Worm (Caenorhabditis elegans) whole organism, L4/young adult: ENCODE measurements around the gene fbxa-90.
"Not testable (repeated sequence)": the region's sequence is repeated elsewhere in the genome, so short reads cannot be mapped to it uniquely, and the experiment has no call there.

Experiments used
- W03F9.2 ChIP-seq: fragments of 150-350 bp; optimal IDR thresholded peaks from 2 replicates; lab custom pipeline; 2014; ENCODE audit warnings: missing biosample characterization, missing genetic modification characterization
- dao-5 ChIP-seq: sonication (generic microtip); optimal IDR thresholded peaks from 2 replicates; lab custom pipeline; 2016; ENCODE audit warnings: missing genotype, missing genetic modification characterization, moderate library complexity, missing compliant biosample characterization
- him-1 ChIP-seq: sonication (generic microtip); optimal IDR thresholded peaks from 2 replicates; lab custom pipeline; 2016; ENCODE audit warnings: missing genotype, missing genetic modification reagents, missing genetic modification characterization, missing compliant biosample characterization

Gene fbxa-90

DNA sequence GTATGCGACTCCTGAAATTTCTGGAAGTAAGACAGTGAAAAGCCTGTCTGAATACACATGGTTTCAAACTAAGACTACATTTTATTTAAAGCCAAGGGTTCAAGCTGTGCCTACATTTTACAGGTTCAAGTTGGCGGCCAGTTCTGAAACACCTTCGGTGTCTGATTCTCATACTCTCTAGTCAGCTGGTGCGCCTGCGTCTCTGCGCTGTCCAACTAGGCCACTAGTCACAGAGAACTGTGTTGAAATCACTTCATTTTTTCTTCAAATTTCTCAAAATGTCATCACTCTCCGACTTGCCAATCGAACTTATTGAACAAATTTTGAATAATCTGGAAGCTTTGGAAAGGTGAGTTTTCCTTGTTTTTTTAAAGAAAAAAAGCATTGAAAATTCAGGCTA is at the start of gene fbxa-90:
Gene fbxa-90 (plus strand): TSS at position 179 of the 400 bp plus-strand sequence.
- no peak for TF ChIP-seq W03F9.2 (tag; lab: Kevin White, UChicago)
- no peak for TF ChIP-seq him-1 (tag; lab: Kevin White, UChicago)
- TF ChIP-seq dao-5 (tag; lab: Kevin White, UChicago), result no peak

DNA sequence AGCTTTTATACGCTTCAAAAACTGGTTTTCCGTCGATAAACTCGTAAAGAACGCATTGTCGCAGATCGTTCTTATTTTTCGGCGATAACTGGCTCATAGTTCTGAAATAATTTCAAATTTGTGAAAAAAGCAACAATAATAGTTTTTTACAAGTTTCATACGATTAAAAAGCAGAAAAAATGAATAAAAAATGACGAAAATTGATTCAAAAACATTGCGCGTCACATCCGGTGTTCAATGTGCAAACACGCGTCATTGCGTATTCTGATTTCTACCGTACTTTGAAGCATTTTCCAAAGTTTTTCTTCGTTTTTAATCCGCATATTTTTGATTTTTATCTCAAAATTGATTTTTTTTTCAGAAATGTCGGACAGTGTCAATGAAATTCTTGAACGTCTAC is 48.2 kb upstream of the fbxa-90 start, which contains the start of the genes fbxa-206 and Y102A5C.2:
Gene fbxa-206 (minus strand): TSS at position 101 of the 400 bp plus-strand sequence.
Gene Y102A5C.2 (plus strand): TSS at position 354 of the 400 bp plus-strand sequence.
- no peak for TF ChIP-seq W03F9.2 (tag; lab: Kevin White, UChicago)
- no peak for TF ChIP-seq him-1 (tag; lab: Kevin White, UChicago)

DNA sequence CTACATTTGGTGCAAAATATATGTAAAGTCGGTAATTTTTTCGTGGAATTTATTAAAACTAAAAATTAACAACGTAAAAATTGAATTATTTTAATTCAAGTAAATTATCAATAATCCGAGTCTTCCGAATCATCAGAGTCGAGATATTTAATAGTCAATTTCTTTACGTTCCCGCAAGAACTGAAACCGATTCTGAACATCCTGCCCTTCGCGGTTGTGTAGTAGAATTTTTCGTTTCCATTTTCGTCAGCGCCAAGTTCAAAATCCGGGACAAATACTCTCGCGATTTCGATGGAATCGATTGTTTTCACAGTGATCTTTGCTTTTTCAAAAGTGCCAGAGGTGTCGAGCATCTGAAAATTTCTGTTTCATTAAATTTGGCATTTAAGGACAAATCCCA is 46.9 kb upstream of the fbxa-90 start:
- TF ChIP-seq him-1 (tag; lab: Kevin White, UChicago) (no peak), W03F9.2 (tag; lab: Kevin White, UChicago) (no peak), dao-5 (tag; lab: Kevin White, UChicago) (no peak)

DNA sequence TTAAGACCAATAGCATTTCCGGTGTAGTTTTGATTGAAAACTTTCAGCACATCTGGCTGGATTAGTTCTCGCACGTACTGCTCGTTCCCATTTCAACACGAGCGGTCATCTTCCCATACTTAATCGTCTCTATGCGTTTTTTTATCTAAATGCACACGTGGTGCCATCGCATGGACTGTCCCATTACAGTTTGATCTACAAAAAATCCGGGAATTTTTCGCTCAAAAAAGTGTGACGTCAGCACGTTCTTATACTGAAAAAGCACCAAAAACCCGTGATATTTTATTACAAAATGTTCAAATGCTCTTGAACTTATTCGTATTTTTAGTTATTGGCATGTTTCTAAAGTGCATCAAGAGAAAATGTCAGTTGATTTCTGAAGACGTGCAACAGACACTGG is 44.7 kb upstream of the fbxa-90 start, which contains the start of gene Y102A5C.4:
Gene Y102A5C.4 (plus strand): TSS at position 301 of the 400 bp plus-strand sequence.
- TF ChIP-seq dao-5 (tag; lab: Kevin White, UChicago) (no peak), W03F9.2 (tag; lab: Kevin White, UChicago) (no peak), him-1 (tag; lab: Kevin White, UChicago) (no peak)

DNA sequence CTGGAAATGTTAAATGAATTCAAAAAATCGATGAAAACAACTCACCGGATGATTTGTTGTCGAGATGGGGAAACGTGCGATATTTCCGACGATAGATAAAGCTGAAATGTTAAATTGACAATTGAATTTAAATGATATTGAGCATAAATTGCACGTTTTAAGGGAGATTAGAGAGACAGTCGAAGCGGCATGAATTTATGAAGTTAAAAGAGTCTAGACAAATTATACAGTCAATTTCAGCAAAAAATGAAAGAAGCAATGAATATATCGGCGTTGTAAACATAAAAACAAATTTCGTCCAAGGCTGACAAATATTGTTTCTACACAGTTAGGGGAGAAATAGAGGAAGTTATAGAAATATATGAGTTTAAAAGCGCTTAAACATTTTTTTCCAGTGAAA is 39.3 kb upstream of the fbxa-90 start, which contains the start of gene Y102A5C.36:
Gene Y102A5C.36 (minus strand): TSS at position 101 of the 400 bp plus-strand sequence.
- no peak for TF ChIP-seq him-1 (tag; lab: Kevin White, UChicago)
- TF ChIP-seq dao-5 (tag; lab: Kevin White, UChicago), result no peak
- TF ChIP-seq W03F9.2 (tag; lab: Kevin White, UChicago), result no peak

DNA sequence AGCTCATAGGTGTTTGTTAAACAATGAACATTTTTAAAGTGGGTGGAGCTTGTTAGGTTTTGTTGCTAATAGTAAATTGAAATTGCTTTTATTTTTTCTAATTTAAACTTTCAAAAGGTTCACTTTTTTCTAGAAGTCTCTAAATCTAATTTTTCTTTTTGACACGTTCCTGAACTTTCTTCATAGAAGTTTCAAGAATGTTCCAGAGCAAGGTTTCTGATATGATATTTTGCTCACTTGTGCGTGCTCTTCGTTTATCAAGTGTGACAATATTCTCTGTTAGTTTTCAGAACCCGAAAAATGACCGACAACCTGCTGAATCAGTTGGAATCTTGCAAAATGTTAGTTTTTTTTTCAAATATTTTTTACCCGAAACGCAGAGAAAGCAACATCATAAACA is 27.9 kb upstream of the fbxa-90 start, which contains the start of gene fbxa-148:
Gene fbxa-148 (plus strand): TSS at position 301 of the 400 bp plus-strand sequence.
- TF ChIP-seq W03F9.2, dao-5, him-1 (tag; lab: Kevin White, UChicago): not testable (repeated sequence)

DNA sequence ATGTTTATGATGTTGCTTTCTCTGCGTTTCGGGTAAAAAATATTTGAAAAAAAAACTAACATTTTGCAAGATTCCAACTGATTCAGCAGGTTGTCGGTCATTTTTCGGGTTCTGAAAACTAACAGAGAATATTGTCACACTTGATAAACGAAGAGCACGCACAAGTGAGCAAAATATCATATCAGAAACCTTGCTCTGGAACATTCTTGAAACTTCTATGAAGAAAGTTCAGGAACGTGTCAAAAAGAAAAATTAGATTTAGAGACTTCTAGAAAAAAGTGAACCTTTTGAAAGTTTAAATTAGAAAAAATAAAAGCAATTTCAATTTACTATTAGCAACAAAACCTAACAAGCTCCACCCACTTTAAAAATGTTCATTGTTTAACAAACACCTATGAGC is 18.6 kb upstream of the fbxa-90 start, which contains the start of gene fbxa-112:
Gene fbxa-112 (minus strand): TSS at position 101 of the 400 bp plus-strand sequence.
- not testable (repeated sequence) for TF ChIP-seq dao-5, him-1, W03F9.2 (tag; lab: Kevin White, UChicago)

DNA sequence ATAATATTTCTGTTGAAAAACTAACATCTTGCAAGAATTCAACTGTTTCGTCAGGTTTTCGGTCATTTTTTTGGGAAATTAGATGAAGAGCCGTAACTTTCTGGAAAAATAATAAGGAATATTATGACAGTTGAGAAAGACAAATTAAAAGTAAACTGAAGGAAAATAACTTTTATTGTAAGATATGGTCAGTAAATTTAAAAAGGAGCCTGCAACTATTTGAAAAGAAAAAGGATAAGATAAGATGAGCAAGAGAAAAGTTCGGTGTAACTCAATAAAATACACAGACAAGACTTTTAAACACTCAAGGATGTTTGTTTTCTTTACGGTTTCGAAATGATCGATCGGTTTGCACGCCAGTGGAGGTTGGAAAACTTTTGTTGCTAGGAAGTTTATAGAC is 17.0 kb upstream of the fbxa-90 start, which contains the start of gene fbxa-111:
Gene fbxa-111 (minus strand): TSS at position 101 of the 400 bp plus-strand sequence.
- not testable (repeated sequence) for TF ChIP-seq him-1, W03F9.2, dao-5 (tag; lab: Kevin White, UChicago)

DNA sequence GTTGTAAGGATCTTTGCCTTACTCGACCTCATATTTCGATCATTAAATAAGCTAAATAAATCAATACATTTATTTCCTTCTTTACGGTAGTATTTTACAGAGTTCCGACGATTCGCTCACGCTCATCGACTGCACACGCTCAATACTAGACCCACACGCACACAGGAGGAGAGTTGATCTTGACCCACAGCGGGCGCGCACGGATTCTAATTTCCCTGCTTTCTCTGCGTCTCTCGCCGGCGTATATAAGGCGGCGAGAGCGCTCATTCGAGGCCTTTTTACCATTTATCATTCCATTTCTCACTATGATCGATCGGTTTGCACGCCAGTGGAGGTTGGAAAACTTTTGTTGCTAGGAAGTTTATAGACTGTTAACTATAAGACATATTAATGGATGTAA is 16.6 kb upstream of the fbxa-90 start:
- TF ChIP-seq dao-5 (tag; lab: Kevin White, UChicago) (no peak), W03F9.2 (tag; lab: Kevin White, UChicago) (no peak), him-1 (tag; lab: Kevin White, UChicago) (no peak)

DNA sequence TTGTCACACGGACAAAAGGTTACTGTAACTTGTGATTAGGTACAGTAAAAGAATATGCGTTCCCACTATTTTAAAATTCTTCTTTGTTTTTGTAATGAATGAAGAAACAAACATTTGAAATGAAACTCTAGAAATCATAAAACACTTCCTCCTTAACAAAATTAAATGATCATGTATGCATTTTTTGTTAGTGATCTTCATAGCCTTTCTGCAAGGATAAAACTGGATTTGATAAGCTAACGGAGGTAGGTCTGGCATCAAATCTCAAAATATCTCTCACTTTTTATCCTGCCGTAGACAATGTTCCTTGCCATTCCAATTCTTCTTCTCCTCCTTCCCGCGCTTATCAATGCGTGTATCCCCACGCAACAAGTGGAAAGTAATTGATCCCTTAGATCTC is 15.1 kb upstream of the fbxa-90 start, which contains the start of gene clec-238:
Gene clec-238 (plus strand): TSS at position 301 of the 400 bp plus-strand sequence.
- TF ChIP-seq W03F9.2 (tag; lab: Kevin White, UChicago) (no peak), him-1 (tag; lab: Kevin White, UChicago) (no peak), dao-5 (tag; lab: Kevin White, UChicago) (no peak)

DNA sequence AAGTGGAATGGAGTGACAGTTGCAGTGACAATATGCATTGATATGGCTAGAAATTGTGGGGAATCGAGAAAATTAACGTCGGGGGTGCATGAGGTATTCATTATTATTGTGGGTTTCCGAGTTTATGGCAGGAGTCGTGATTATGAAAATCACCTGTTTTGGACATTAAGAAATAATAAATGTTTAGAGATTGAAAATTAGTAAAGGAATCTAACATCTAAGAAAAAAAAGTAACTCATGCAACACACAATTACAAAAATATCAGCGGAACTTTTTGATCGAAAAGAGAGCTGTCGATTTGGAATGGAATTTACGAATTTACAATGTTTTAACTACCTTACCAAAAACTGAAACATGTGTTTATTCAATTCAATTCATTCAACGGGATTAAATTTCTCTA is 11.8 kb upstream of the fbxa-90 start, which contains the start of gene srh-206:
Gene srh-206 (minus strand): TSS at position 101 of the 400 bp plus-strand sequence.
- TF ChIP-seq W03F9.2 (tag; lab: Kevin White, UChicago), result no peak
- no peak for TF ChIP-seq him-1 (tag; lab: Kevin White, UChicago)
- TF ChIP-seq dao-5 (tag; lab: Kevin White, UChicago), result no peak

DNA sequence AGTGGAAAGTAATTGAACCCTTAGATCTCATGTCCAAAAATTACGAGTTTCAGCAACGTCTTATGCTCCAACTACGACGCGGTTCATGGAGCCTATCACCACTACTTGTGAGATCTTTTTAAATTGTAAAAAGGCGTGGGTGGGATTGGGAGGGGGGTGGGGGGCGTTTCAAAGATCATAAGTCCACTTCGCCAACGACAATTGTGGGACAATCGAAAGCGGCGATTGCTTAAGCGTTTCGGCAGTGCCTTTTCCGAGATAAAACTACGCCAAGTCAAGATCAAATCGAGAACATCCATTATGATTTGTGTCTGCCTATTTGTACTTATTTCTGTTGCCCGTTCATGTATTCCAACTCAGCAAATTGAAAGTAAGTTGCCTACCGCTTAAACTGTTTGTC is 10.4 kb upstream of the fbxa-90 start, which contains the start of gene clec-239:
Gene clec-239 (plus strand): TSS at position 301 of the 400 bp plus-strand sequence.
- TF ChIP-seq W03F9.2 (tag; lab: Kevin White, UChicago), result no peak
- TF ChIP-seq dao-5 (tag; lab: Kevin White, UChicago), result no peak
- TF ChIP-seq him-1 (tag; lab: Kevin White, UChicago), result no peak

DNA sequence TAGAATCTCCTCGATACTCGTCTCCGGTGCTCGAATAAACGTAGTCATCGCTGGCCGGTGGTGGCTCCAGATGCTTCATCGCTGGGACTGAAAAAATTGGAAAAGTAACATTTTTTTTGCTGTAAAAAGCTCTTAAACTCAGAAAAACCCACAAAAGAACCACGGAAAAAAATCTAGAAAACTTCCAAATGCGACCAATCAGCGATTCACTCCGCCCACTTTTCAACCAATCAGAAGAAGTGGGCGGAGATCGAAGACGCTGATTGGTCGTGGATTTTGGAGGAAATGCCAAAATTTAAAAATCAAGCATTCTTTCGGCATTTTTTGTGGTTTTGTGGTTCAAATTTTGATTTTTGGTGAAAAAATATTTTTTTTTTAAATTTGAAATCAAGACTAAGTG is 7.6 kb upstream of the fbxa-90 start:
- no peak for TF ChIP-seq him-1 (tag; lab: Kevin White, UChicago)
- TF ChIP-seq dao-5 (tag; lab: Kevin White, UChicago), result no peak
- TF ChIP-seq W03F9.2 (tag; lab: Kevin White, UChicago), result no peak
